Fruit fly (Drosophila melanogaster) whole organism, adult: Measurements from ENCODE around the gene Rpn12R.

ENCODE experiments used
- CG11617 ChIP-seq: fragments of 200-800 bp; sonication (Bioruptor generic); optimal IDR thresholded peaks from 2 replicates; lab custom pipeline; 2017; ENCODE audit warnings: mild to moderate bottlenecking, missing biosample characterization, missing genetic modification reagents, missing genetic modification characterization
- CG14711 ChIP-seq: fragments of 200-800 bp; sonication (Bioruptor generic); optimal IDR thresholded peaks from 2 replicates; lab custom pipeline; 2018; ENCODE audit warnings: missing biosample characterization, mild to moderate bottlenecking, missing genetic modification characterization, moderate library complexity
- CG1620 ChIP-seq: fragments of 200-800 bp; sonication (Bioruptor generic); optimal IDR thresholded peaks from 2 replicates; lab custom pipeline; 2016; ENCODE audit warnings: missing biosample characterization, missing genetic modification characterization
- CG33017 ChIP-seq: fragments of 200-800 bp; sonication (Bioruptor generic); optimal IDR thresholded peaks from 2 replicates; lab custom pipeline; 2018; ENCODE audit warnings: missing biosample characterization, mild to moderate bottlenecking, missing genetic modification characterization, moderate library complexity
- CG5204 ChIP-seq: fragments of 200-800 bp; sonication (Bioruptor generic); optimal IDR thresholded peaks from 2 replicates; lab custom pipeline; 2016; ENCODE audit warnings: missing biosample characterization, missing genetic modification characterization
- CG7045 ChIP-seq: fragments of 200-800 bp; sonication (Bioruptor generic); optimal IDR thresholded peaks from 2 replicates; lab custom pipeline; 2017; ENCODE audit warnings: missing biosample characterization, mild to moderate bottlenecking, missing genetic modification characterization
- CG7101 ChIP-seq: fragments of 200-800 bp; sonication (Bioruptor generic); optimal IDR thresholded peaks from 2 replicates; lab custom pipeline; 2018; ENCODE audit warnings: missing biosample characterization, mild to moderate bottlenecking, missing genetic modification characterization, moderate library complexity
- Clk ChIP-seq: fragments of 200-800 bp; sonication (Bioruptor generic); optimal IDR thresholded peaks from 2 replicates; lab custom pipeline; 2017; ENCODE audit warnings: missing biosample characterization, missing genetic modification characterization
- Crg-1 ChIP-seq: fragments of 200-800 bp; sonication (Bioruptor generic); optimal IDR thresholded peaks from 2 replicates; lab custom pipeline; 2016; ENCODE audit warnings: missing biosample characterization, missing genetic modification characterization
- Hr96 ChIP-seq: fragments of 200-800 bp; sonication (Bioruptor generic); optimal IDR thresholded peaks from 2 replicates; lab custom pipeline; 2016; ENCODE audit warnings: missing biosample characterization, missing genetic modification characterization
- Mnt ChIP-seq: fragments of 200-800 bp; sonication (Bioruptor generic); optimal IDR thresholded peaks from 2 replicates; lab custom pipeline; 2016; ENCODE audit warnings: missing biosample characterization, mild to moderate bottlenecking, missing genetic modification characterization
- bab1 ChIP-seq: fragments of 200-800 bp; sonication (Bioruptor generic); optimal IDR thresholded peaks from 3 replicates; lab custom pipeline; 2019; ENCODE audit warnings: missing biosample characterization, mild to moderate bottlenecking, missing genetic modification characterization, moderate library complexity
- cic ChIP-seq: fragments of 200-800 bp; sonication (Bioruptor generic); optimal IDR thresholded peaks from 2 replicates; lab custom pipeline; 2017; ENCODE audit warnings: missing biosample characterization, mild to moderate bottlenecking, missing genetic modification characterization, moderate library complexity
- cnc ChIP-seq, 2 experiments: fragments of >200 bp; optimal IDR thresholded peaks; 2 replicates each; lab custom pipeline; 2017
- kay ChIP-seq: fragments of 200-800 bp; sonication (Bioruptor generic); peaks from one replicate; lab custom pipeline; 2016; ENCODE audit warnings: missing biosample characterization, missing genetic modification characterization, borderline replicate concordance
- ovo ChIP-seq: fragments of 200-800 bp; sonication (Bioruptor generic); optimal IDR thresholded peaks from 2 replicates; lab custom pipeline; 2016; ENCODE audit warnings: missing biosample characterization, missing genetic modification characterization
- pad ChIP-seq: fragments of 200-800 bp; sonication (Bioruptor generic); optimal IDR thresholded peaks from 3 replicates; lab custom pipeline; 2017; ENCODE audit warnings: missing biosample characterization, missing genetic modification characterization, mild to moderate bottlenecking, moderate library complexity, missing genetic modification reagents
- tj ChIP-seq: fragments of 200-800 bp; sonication (Bioruptor generic); optimal IDR thresholded peaks from 3 replicates; lab custom pipeline; 2017; ENCODE audit warnings: missing biosample characterization, mild to moderate bottlenecking, missing genetic modification characterization, moderate library complexity
- toe ChIP-seq: fragments of 200-800 bp; sonication (Bioruptor generic); optimal IDR thresholded peaks from 2 replicates; lab custom pipeline; 2016; ENCODE audit warnings: missing biosample characterization, missing genetic modification characterization

Gene Rpn12R

dm6 chr3L:15047606-15048005, 5.2 kb upstream of the Rpn12R start:
- TF ChIP-seq CG5204 (GFP tag; lab: Kevin White, UChicago) = no peak
- TF ChIP-seq bab1 = no peak

dm6 chr3L:15045114-15045513, 2.7 kb upstream of the Rpn12R start:
- no peak for TF ChIP-seq Clk (GFP tag; lab: Kevin White, UChicago)

dm6 chr3L:15043874-15044336, 1.5 kb upstream of the Rpn12R start, which contains the start of gene ind:
ind (minus strand) TSS chr3L:15043924.
- TF ChIP-seq bab1 (no peak), pad (GFP tag; lab: Kevin White, UChicago) (no peak), toe (GFP tag; lab: Kevin White, UChicago) (no peak), Mnt (GFP tag; lab: Kevin White, UChicago) (no peak), Crg-1 (GFP tag; lab: Kevin White, UChicago) (no peak), CG1620 (GFP tag; lab: Kevin White, UChicago) (no peak), Clk (GFP tag; lab: Kevin White, UChicago) (no peak)

- no peak for TF ChIP-seq toe (GFP tag; lab: Kevin White, UChicago)
Observed at dm6 chr3L:15043465-15043864, 1.1 kb upstream of the Rpn12R start.

- TF ChIP-seq kay (GFP tag; lab: Kevin White, UChicago) (no peak), Hr96 (GFP tag; lab: Kevin White, UChicago) (no peak), CG11617 (GFP tag; lab: Kevin White, UChicago) (no peak), cnc (optimal IDR thresholded peaks at IDR 0.05; lab: Kevin White, UChicago) (no peak), Crg-1 (GFP tag; lab: Kevin White, UChicago) (no peak), CG5204 (GFP tag; lab: Kevin White, UChicago) (no peak), CG33017 (no peak), tj (GFP tag; lab: Kevin White, UChicago) (no peak), toe (GFP tag; lab: Kevin White, UChicago) (no peak), Mnt (GFP tag; lab: Kevin White, UChicago) (no peak), CG14711 (tag; lab: Kevin White, UChicago) (no peak), CG1620 (GFP tag; lab: Kevin White, UChicago) (no peak)
Observed at dm6 chr3L:15040329-15040886, 2.0 kb downstream of the Rpn12R start.

- TF ChIP-seq tj (GFP tag; lab: Kevin White, UChicago) = no peak
- TF ChIP-seq kay (GFP tag; lab: Kevin White, UChicago) = no peak
- TF ChIP-seq cnc (optimal IDR thresholded peaks at IDR 0.05; lab: Kevin White, UChicago) = no peak
- no peak for TF ChIP-seq bab1
- no peak for TF ChIP-seq Crg-1 (GFP tag; lab: Kevin White, UChicago)
- TF ChIP-seq CG14711 (tag; lab: Kevin White, UChicago) = no peak
- TF ChIP-seq CG7045 (GFP tag; lab: Kevin White, UChicago) = no peak
- TF ChIP-seq CG7101 (tag; lab: Kevin White, UChicago) = no peak
Observed at dm6 chr3L:15039510-15039909, 2.9 kb downstream of the Rpn12R start.

- TF ChIP-seq CG33017 (no peak), CG1620 (GFP tag; lab: Kevin White, UChicago) (no peak)
Observed at dm6 chr3L:15035585-15035984, 6.8 kb downstream of the Rpn12R start.

- TF ChIP-seq CG1620 (GFP tag; lab: Kevin White, UChicago) = no peak
- TF ChIP-seq Hr96 (GFP tag; lab: Kevin White, UChicago) = no peak
- no peak for TF ChIP-seq ovo (GFP tag; lab: Kevin White, UChicago)
- TF ChIP-seq CG14711 (tag; lab: Kevin White, UChicago) = no peak
- no peak for TF ChIP-seq CG7045 (GFP tag; lab: Kevin White, UChicago)
- TF ChIP-seq cic (GFP tag; lab: Kevin White, UChicago) = no peak
- TF ChIP-seq cnc (optimal IDR thresholded peaks at IDR 0.05; lab: Kevin White, UChicago) = no peak
- TF ChIP-seq CG7101 (tag; lab: Kevin White, UChicago) = no peak
Observed at dm6 chr3L:15034714-15035076, 7.7 kb downstream of the Rpn12R start.
